Worm (Caenorhabditis elegans) whole organism, L4 larva: ENCODE measurements around the gene gbb-1.

ENCODE experiments used
- Y48G9A.11 ChIP-seq: fragments of 200-800 bp; sonication (Bioruptor generic); IDR thresholded peaks from 2 replicates; pipeline ENCODE4 v1.3.6; 2022; ENCODE audit warnings: missing genetic modification reagents, missing genetic modification characterization, missing compliant biosample characterization
- Y75B8A.6 ChIP-seq: fragments of 200-800 bp; sonication (Bioruptor generic); IDR thresholded peaks from 2 replicates; pipeline ENCODE4 v1.3.6; 2022; ENCODE audit warnings: missing genetic modification reagents, missing genetic modification characterization, missing compliant biosample characterization
- ceh-82 ChIP-seq: sonication (generic microtip); optimal IDR thresholded peaks from 2 replicates; lab custom pipeline; 2017; ENCODE audit warnings: missing biosample characterization, missing genetic modification characterization
- cey-2 ChIP-seq: sonication (generic microtip); optimal IDR thresholded peaks from 3 replicates; lab custom pipeline; 2017; ENCODE audit warnings: missing genetic modification characterization, mild to moderate bottlenecking, missing compliant biosample characterization, antibody characterized with exemption, borderline replicate concordance; ENCODE audit not compliant: insufficient read depth
- ctbp-1 ChIP-seq: fragments of 200-800 bp; sonication (Bioruptor generic); IDR thresholded peaks from 2 replicates; pipeline ENCODE4 v1.3.6; 2022; ENCODE audit warnings: missing genetic modification reagents, missing genetic modification characterization, missing compliant biosample characterization
- daf-16 ChIP-seq, 3 experiments: sonication (generic microtip); optimal IDR thresholded peaks; 2 replicates each; lab custom pipeline; 2016 to 2017; ENCODE audit warnings: missing genetic modification characterization in 3 of 3, missing genetic modification reagents in 3 of 3, mild to moderate bottlenecking in 2 of 3, missing compliant biosample characterization in 2 of 3, missing biosample characterization in 1 of 3, moderate library complexity in 1 of 3
- dmd-6 ChIP-seq: fragments of 200-800 bp; sonication (Bioruptor generic); IDR thresholded peaks from 2 replicates; pipeline ENCODE4 v1.3.6; 2022; ENCODE audit warnings: missing genetic modification reagents, missing genetic modification characterization, missing compliant biosample characterization
- dve-1 ChIP-seq: sonication (generic microtip); optimal IDR thresholded peaks from 2 replicates; lab custom pipeline; 2017; ENCODE audit warnings: antibody characterized with exemption, mild to moderate bottlenecking, missing genetic modification characterization, missing compliant biosample characterization; ENCODE audit not compliant: insufficient read depth
- gei-8 ChIP-seq: fragments of 200-800 bp; sonication (Bioruptor generic); optimal IDR thresholded peaks from 2 replicates; lab custom pipeline; 2018; ENCODE audit warnings: mild to moderate bottlenecking, missing genetic modification characterization, missing compliant biosample characterization
- hlh-11 ChIP-seq: fragments of 200-800 bp; sonication (Bioruptor generic); optimal IDR thresholded peaks from 2 replicates; lab custom pipeline; 2018; ENCODE audit warnings: mild to moderate bottlenecking, missing genetic modification characterization, missing compliant biosample characterization
- hlh-30 ChIP-seq: sonication (generic microtip); optimal IDR thresholded peaks from 2 replicates; lab custom pipeline; 2017; ENCODE audit warnings: antibody characterized with exemption, mild to moderate bottlenecking, missing genetic modification characterization, missing compliant biosample characterization; ENCODE audit not compliant: insufficient read depth
- lin-39 ChIP-seq: fragments of 150-350 bp; optimal IDR thresholded peaks from 2 replicates; lab custom pipeline; 2014; ENCODE audit warnings: missing biosample characterization, missing genetic modification reagents, missing genetic modification characterization
- lsy-2 ChIP-seq, 2 experiments: fragments of 150-350 bp in 1 of 2; sonication (generic microtip) in 1 of 2; optimal IDR thresholded peaks; 2 replicates each; lab custom pipeline; 2014 to 2017; ENCODE audit warnings: missing biosample characterization in 2 of 2, missing genetic modification characterization in 2 of 2
- madf-9 ChIP-seq: fragments of 200-800 bp; sonication (Bioruptor generic); conservative IDR thresholded peaks from 2 replicates; pipeline ENCODE4 v1.3.6; 2022; ENCODE audit warnings: missing genetic modification reagents, missing genetic modification characterization, missing compliant biosample characterization
- mdt-29 ChIP-seq: fragments of 200-800 bp; sonication (Bioruptor generic); IDR thresholded peaks from 2 replicates; pipeline ENCODE4 v1.3.6; 2022; ENCODE audit warnings: missing genetic modification reagents, missing genetic modification characterization, missing compliant biosample characterization
- mep-1 ChIP-seq: fragments of 150-350 bp; sonication (generic microtip); optimal IDR thresholded peaks from 3 replicates; lab custom pipeline; 2014; ENCODE audit warnings: missing biosample characterization, missing genetic modification characterization
- mes-2 ChIP-seq: sonication (generic microtip); optimal IDR thresholded peaks from 2 replicates; lab custom pipeline; 2016; ENCODE audit warnings: missing genotype, mild to moderate bottlenecking, missing genetic modification characterization, missing compliant biosample characterization; ENCODE audit not compliant: poor library complexity, severe bottlenecking
- mxl-2 ChIP-seq: fragments of 200-800 bp; sonication (Bioruptor generic); conservative IDR thresholded peaks from 2 replicates; pipeline ENCODE4 v1.3.6; 2022; ENCODE audit warnings: missing genetic modification reagents, missing genetic modification characterization, missing compliant biosample characterization
- mxl-3 ChIP-seq: fragments of 200-800 bp; sonication (Bioruptor generic); optimal IDR thresholded peaks from 2 replicates; lab custom pipeline; 2018; ENCODE audit warnings: mild to moderate bottlenecking, missing genetic modification characterization, missing compliant biosample characterization
- nhr-102 ChIP-seq: sonication (generic microtip); optimal IDR thresholded peaks from 2 replicates; lab custom pipeline; 2016; ENCODE audit warnings: mild to moderate bottlenecking, missing genetic modification characterization, moderate library complexity, missing compliant biosample characterization
- nhr-237 ChIP-seq: sonication (generic microtip); optimal IDR thresholded peaks from 2 replicates; lab custom pipeline; 2017; ENCODE audit warnings: missing biosample characterization, missing genetic modification characterization
- nhr-25 ChIP-seq: sonication (generic microtip); optimal IDR thresholded peaks from 2 replicates; lab custom pipeline; 2017; ENCODE audit warnings: missing genetic modification characterization, mild to moderate bottlenecking, missing compliant biosample characterization, antibody characterized with exemption, moderate library complexity, borderline replicate concordance; ENCODE audit not compliant: insufficient read depth
- nhr-28 ChIP-seq: fragments of 150-350 bp; optimal IDR thresholded peaks from 2 replicates; lab custom pipeline; 2014; ENCODE audit warnings: missing biosample characterization, missing genetic modification characterization
- nhr-41 ChIP-seq: fragments of 200-800 bp; sonication (Bioruptor generic); IDR thresholded peaks from 2 replicates; pipeline ENCODE4 v1.3.6; 2022; ENCODE audit warnings: missing genetic modification reagents, missing genetic modification characterization, missing compliant biosample characterization
- nhr-48 ChIP-seq: sonication (generic microtip); optimal IDR thresholded peaks from 2 replicates; lab custom pipeline; 2016; ENCODE audit warnings: mild to moderate bottlenecking, missing genetic modification characterization, missing compliant biosample characterization
- nhr-6 ChIP-seq: fragments of 150-350 bp; optimal IDR thresholded peaks from 2 replicates; lab custom pipeline; 2014; ENCODE audit warnings: missing biosample characterization, missing genetic modification characterization
- nhr-77 ChIP-seq: fragments of 150-350 bp; optimal IDR thresholded peaks from 2 replicates; lab custom pipeline; 2014; ENCODE audit warnings: missing biosample characterization, missing genetic modification characterization
- pha-4 ChIP-seq, 2 experiments: fragments of 150-350 bp in 1 of 2; fragments of 200-800 bp in 1 of 2; sonication (Bioruptor generic) in 1 of 2; IDR thresholded peaks in 1 of 2; optimal IDR thresholded peaks in 1 of 2; 2 replicates each; pipeline versions ENCODE4 v1.3.6 to Lab custom; 2014 to 2022; ENCODE audit warnings: missing genetic modification characterization in 2 of 2, missing genetic modification reagents in 2 of 2, missing biosample characterization in 1 of 2, missing compliant biosample characterization in 1 of 2
- php-3 ChIP-seq: fragments of 200-800 bp; sonication (Bioruptor generic); IDR thresholded peaks from 2 replicates; pipeline ENCODE4 v1.3.6; 2022; ENCODE audit warnings: missing genetic modification reagents, missing genetic modification characterization, missing compliant biosample characterization
- pqm-1 ChIP-seq: sonication (generic microtip); optimal IDR thresholded peaks from 2 replicates; lab custom pipeline; 2017; ENCODE audit warnings: missing biosample characterization, missing genetic modification characterization
- skn-1 ChIP-seq: fragments of 150-350 bp; optimal IDR thresholded peaks from 2 replicates; lab custom pipeline; 2014; ENCODE audit warnings: missing biosample characterization, missing genetic modification characterization
- tra-1 ChIP-seq: fragments of 200-800 bp; sonication (Bioruptor generic); IDR thresholded peaks from 2 replicates; pipeline ENCODE4 v1.3.6; 2022; ENCODE audit warnings: missing genetic modification reagents, missing genetic modification characterization, missing compliant biosample characterization
- unc-62 ChIP-seq, 3 experiments: fragments of 150-350 bp in 1 of 3; sonication (generic microtip); optimal IDR thresholded peaks in 2 of 3; peaks in 1 of 3; 1 replicate in 1 of 3; 2 replicates in 2 of 3; lab custom pipeline; 2014 to 2017; ENCODE audit warnings: missing biosample characterization in 3 of 3, missing genetic modification characterization in 3 of 3, missing genetic modification reagents in 3 of 3, missing genotype in 1 of 3
- zag-1 ChIP-seq: fragments of 150-350 bp; optimal IDR thresholded peaks from 2 replicates; lab custom pipeline; 2014; ENCODE audit warnings: missing biosample characterization, missing genetic modification characterization
- ztf-7 ChIP-seq: fragments of 150-350 bp; optimal IDR thresholded peaks from 2 replicates; lab custom pipeline; 2014; ENCODE audit warnings: missing biosample characterization, missing genetic modification characterization

Gene gbb-1

ce11 chrX:2927576-2927975 is 30.2 kb upstream of the gbb-1 start:
- TF ChIP-seq unc-62 (GFP tag; optimal IDR thresholded peaks at IDR 0.05 in 1 of 2; lab: Kevin White, UChicago) = peak in 1 of 2 experiments; percentile 89
- TF ChIP-seq unc-62 (tag; optimal IDR thresholded peaks at IDR 0.05; lab: Kevin White, UChicago) = no peak
- TF ChIP-seq Y48G9A.11 (GFP tag; lab: Robert Waterston, UW) = no peak

DNA sequence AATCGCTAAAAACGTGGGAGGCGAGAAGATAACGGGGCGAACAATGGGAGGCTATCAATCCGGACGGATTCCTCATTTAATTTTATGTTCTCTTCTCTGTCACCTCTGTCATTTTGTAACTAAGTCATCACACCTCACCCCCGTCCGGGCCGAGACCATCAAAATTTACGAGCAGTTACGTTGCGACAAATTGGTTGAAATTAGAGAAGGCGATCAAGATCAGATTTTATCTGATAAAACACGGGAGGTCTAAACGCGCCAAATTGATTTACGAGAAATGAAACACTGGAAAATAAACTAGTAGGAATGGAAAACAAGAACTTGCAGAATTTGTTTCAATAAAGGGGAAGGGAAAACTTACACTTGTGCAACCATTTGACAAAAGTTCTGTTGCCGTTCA is 29.6 kb upstream of the gbb-1 start:
- TF ChIP-seq mep-1 (tag; lab: Kevin White, UChicago) (no peak), nhr-25 (tag; lab: Kevin White, UChicago) (no peak), lin-39 (tag; lab: Kevin White, UChicago) (no peak), ctbp-1 (GFP tag; lab: Robert Waterston, UW) (no peak), mxl-2 (GFP tag; lab: Robert Waterston, UW) (no peak)

DNA sequence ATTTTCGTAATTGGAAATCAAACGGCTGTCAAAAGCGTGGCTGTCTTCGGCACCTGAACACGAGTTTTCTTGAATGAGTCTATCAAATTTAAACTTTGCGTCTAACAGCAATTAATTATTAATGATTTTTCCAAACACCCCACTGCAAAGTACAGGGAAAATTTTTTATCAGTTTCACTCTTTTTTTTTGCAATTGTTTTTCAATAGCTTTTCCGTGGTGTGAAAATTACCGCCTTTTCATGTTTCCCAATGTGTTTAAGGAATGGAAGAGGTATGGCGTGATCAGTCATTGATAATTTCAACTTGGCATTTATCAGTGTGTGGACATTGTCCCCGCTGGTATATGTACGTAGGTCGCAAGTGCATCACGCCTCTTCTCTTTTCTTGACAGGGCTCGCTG is 25.9 kb upstream of the gbb-1 start:
- TF ChIP-seq mdt-29 (GFP tag; lab: Robert Waterston, UW) (0 out of 2 replicates have a peak, but pooled peaks have one; percentile 26), lsy-2 (tag; optimal IDR thresholded peaks at IDR 0.05; lab: Kevin White, UChicago) (peak in 1 of 2 experiments; percentile 5), zag-1 (tag; lab: Kevin White, UChicago) (no peak), hlh-30 (tag; lab: Kevin White, UChicago) (peak; percentile 20), tra-1 (GFP tag; lab: Robert Waterston, UW) (peak; percentile 59; the same call in 1 of the 2 replicates), nhr-41 (GFP tag; lab: Robert Waterston, UW) (no peak), hlh-11 (peak; percentile 69), daf-16 (GFP tag; optimal IDR thresholded peaks at IDR 0.05; lab: Kevin White, UChicago) (peak in 1 of 2 experiments; percentile 14), daf-16 (tag; optimal IDR thresholded peaks at IDR 0.05; lab: Kevin White, UChicago) (peak; percentile 92), mes-2 (peak; percentile 37), dve-1 (tag; lab: Kevin White, UChicago) (peak; percentile 47), nhr-77 (tag; lab: Kevin White, UChicago) (peak; percentile 2), php-3 (peak; percentile 76; the same call in 1 of the 2 replicates), nhr-48 (tag; lab: Kevin White, UChicago) (peak; percentile 41), pha-4 (GFP tag; IDR thresholded peaks at IDR 0.05; lab: Robert Waterston, UW) (no peak), pha-4 (tag; optimal IDR thresholded peaks at IDR 0.05; lab: Kevin White, UChicago) (no peak), nhr-6 (peak; percentile 6), nhr-28 (tag; lab: Kevin White, UChicago) (peak; percentile 62), pqm-1 (peak; percentile 74), gei-8 (GFP tag; lab: Kevin White, UChicago) (peak; percentile 36), nhr-237 (no peak), dmd-6 (GFP tag; lab: Robert Waterston, UW) (peak; percentile 82), mxl-3 (GFP tag; lab: Kevin White, UChicago) (peak; percentile 50), cey-2 (tag; lab: Kevin White, UChicago) (no peak), ceh-82 (no peak)

ce11 chrX:2933061-2933460 is 24.7 kb upstream of the gbb-1 start, which contains the start of gene fard-1:
fard-1 (plus strand) TSS chrX:2933361.
- 0 out of 2 replicates have a peak, but pooled peaks have one; percentile 23 for TF ChIP-seq Y75B8A.6
- no peak for TF ChIP-seq ztf-7
- no peak for TF ChIP-seq nhr-102 (tag; lab: Kevin White, UChicago)
- TF ChIP-seq hlh-11 = no peak
- no peak for TF ChIP-seq skn-1
- no peak for TF ChIP-seq madf-9 (GFP tag; lab: Robert Waterston, UW)
- no peak for TF ChIP-seq Y48G9A.11 (GFP tag; lab: Robert Waterston, UW)
